Worm (Caenorhabditis elegans) whole organism, L3 larva: Measurements from ENCODE around the gene Y43F8B.12.
"Not testable (repeated sequence)": the region's sequence is repeated elsewhere in the genome, so short reads cannot be mapped to it uniquely, and the experiment has no call there.

Experiments used
- aly-2 ChIP-seq: fragments of 150-350 bp; optimal IDR thresholded peaks from 2 replicates; lab custom pipeline; 2014; ENCODE audit warnings: missing biosample characterization, missing genetic modification characterization
- ceh-16 ChIP-seq: sonication (generic microtip); optimal IDR thresholded peaks from 2 replicates; lab custom pipeline; 2017; ENCODE audit warnings: missing biosample characterization, missing genetic modification characterization
- elt-3 ChIP-seq, 3 experiments: fragments of 150-350 bp in 1 of 3; sonication (generic microtip) in 2 of 3; optimal IDR thresholded peaks; 2 replicates in 2 of 3; 4 replicates in 1 of 3; lab custom pipeline; 2014 to 2017; ENCODE audit warnings: missing biosample characterization in 3 of 3, missing genetic modification characterization in 3 of 3
- skn-1 ChIP-seq: fragments of 150-350 bp; optimal IDR thresholded peaks from 2 replicates; lab custom pipeline; 2014; ENCODE audit warnings: missing biosample characterization, missing genetic modification characterization

- not testable (repeated sequence) for TF ChIP-seq ceh-16 (tag; lab: Kevin White, UChicago); aly-2 (tag; lab: Kevin White, UChicago); skn-1 (tag; lab: Kevin White, UChicago); elt-3 (tag; optimal IDR thresholded peaks at IDR 0.05; lab: Kevin White, UChicago)
Measured at ce11 chrV:19419301-19419700, 48.9 kb upstream of the Y43F8B.12 start.
